Fruit fly (Drosophila melanogaster): ENCODE data around the gene Atxn7.

Gene Atxn7

DNA sequence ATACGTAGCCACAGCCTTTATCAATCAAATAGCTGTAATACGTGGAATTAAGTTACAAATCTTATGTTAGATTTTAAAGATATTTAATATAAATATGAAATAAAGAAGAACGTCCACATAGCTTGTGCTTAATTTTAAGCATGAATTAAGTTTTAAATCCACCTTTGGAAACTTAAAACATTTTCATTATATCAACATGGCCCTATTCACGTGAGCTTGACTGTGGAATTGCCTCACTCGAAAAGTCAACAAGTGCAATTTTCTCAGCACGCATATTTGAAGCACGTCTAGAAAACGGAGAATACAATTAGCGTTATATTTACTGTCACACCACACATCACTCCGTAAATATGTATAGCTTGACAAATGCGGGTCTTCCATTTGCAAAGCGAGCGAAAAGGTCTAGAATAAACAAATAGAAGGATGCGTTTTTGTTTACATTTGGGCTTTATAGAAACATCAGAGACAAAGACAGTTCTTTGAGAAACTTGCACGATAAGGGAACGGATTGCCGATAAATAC is 12.0 kb upstream of the Atxn7 start (continued):
- TF ChIP-seq sc (optimal IDR thresholded peaks at IDR 0.05) (no peak), sc (GFP tag; optimal IDR thresholded peaks at IDR 0.05) (peak; percentile 79), CG11695 (GFP tag; IDR thresholded peaks at IDR 0.05) (peak; percentile 95), Dfd (GFP tag; optimal IDR thresholded peaks at IDR 0.05) (no peak), cad (GFP tag; optimal IDR thresholded peaks at IDR 0.05) (no peak), Optix (GFP tag; IDR thresholded peaks at IDR 0.05) (peak; percentile 48; the same call in 1 of the 3 replicates), dan (GFP tag; IDR thresholded peaks at IDR 0.05) (no peak), en (GFP tag; optimal IDR thresholded peaks at IDR 0.05) (peak; percentile 10), CG2120 (GFP tag; optimal IDR thresholded peaks at IDR 0.05) (peak; percentile 58), pnt (GFP tag; optimal IDR thresholded peaks at IDR 0.05) (peak; percentile 56), so (GFP tag; IDR thresholded peaks at IDR 0.05) (peak; percentile 86), C15 (GFP tag; IDR thresholded peaks at IDR 0.05) (peak; percentile 82; the same call in 2 of the 3 replicates), Kr (GFP tag; optimal IDR thresholded peaks at IDR 0.05) (peak; percentile 43), lilli (GFP tag; optimal IDR thresholded peaks at IDR 0.05) (peak; percentile 81), CG13424 (tag; optimal IDR thresholded peaks at IDR 0.05) (peak; percentile 94), danr (GFP tag; IDR thresholded peaks at IDR 0.05) (peak; percentile 49), Fer1 (GFP tag; optimal IDR thresholded peaks at IDR 0.05) (peak; percentile 92), CG5245 (GFP tag; optimal IDR thresholded peaks at IDR 0.05) (peak; percentile 70), Hsf (GFP tag; optimal IDR thresholded peaks at IDR 0.05) (peak; percentile 60), BEAF-32 (GFP tag; optimal IDR thresholded peaks at IDR 0.05) (no peak), Mes4 (GFP tag; optimal IDR thresholded peaks at IDR 0.05) (peak; percentile 54), Side (GFP tag; optimal IDR thresholded peaks at IDR 0.05) (no peak), gce (GFP tag; IDR thresholded peaks at IDR 0.05) (peak; percentile 55; the same call in 1 of the 3 replicates), kni (GFP tag; optimal IDR thresholded peaks at IDR 0.05) (peak; percentile 41), Bgb (GFP tag; IDR thresholded peaks at IDR 0.05; ENCODE audit: partially characterized antibody) (no peak), CG34224 (GFP tag; IDR thresholded peaks at IDR 0.05; ENCODE audit: partially characterized antibody) (no peak), CG34422 (GFP tag; IDR thresholded peaks at IDR 0.05) (peak; percentile 87; the same call in 2 of the 3 replicates), Oli (tag; optimal IDR thresholded peaks at IDR 0.05) (peak; percentile 91), CG7372 (GFP tag; IDR thresholded peaks at IDR 0.05) (peak; percentile 80), odd (GFP tag; optimal IDR thresholded peaks at IDR 0.05) (peak; percentile 84), CG31365 (tag; optimal IDR thresholded peaks at IDR 0.05) (peak; percentile 43), CG3995 (GFP tag; optimal IDR thresholded peaks at IDR 0.05) (peak; percentile 47), Camta (GFP tag; optimal IDR thresholded peaks at IDR 0.05) (peak; percentile 72), Spps (tag; optimal IDR thresholded peaks at IDR 0.05) (peak; percentile 83), esg (GFP tag; conservative IDR thresholded peaks at IDR 0.05) (peak; percentile 77), CG1603 (tag; optimal IDR thresholded peaks at IDR 0.05) (peak; percentile 70), Dek (tag; optimal IDR thresholded peaks at IDR 0.05) (peak; percentile 86), CG43689 (GFP tag; IDR thresholded peaks at IDR 0.05) (no peak), gt (GFP tag; IDR thresholded peaks at IDR 0.05) (no peak; the same call in 1 of the 2 replicates), CG13296 (GFP tag; optimal IDR thresholded peaks at IDR 0.05) (peak; percentile 92), HLH3B (GFP tag; IDR thresholded peaks at IDR 0.05) (peak; percentile 84), pum (GFP tag; optimal IDR thresholded peaks at IDR 0.05) (peak; percentile 58), pzg (GFP tag; optimal IDR thresholded peaks at IDR 0.05) (no peak), usp (GFP tag; optimal IDR thresholded peaks at IDR 0.05) (no peak), CG10431 (GFP tag; optimal IDR thresholded peaks at IDR 0.05) (peak; percentile 79), CrebB (tag; optimal IDR thresholded peaks at IDR 0.05) (peak; percentile 63), Pdp1 (GFP tag; optimal IDR thresholded peaks at IDR 0.05) (peak; percentile 71 to 72), CG10366 (GFP tag; IDR thresholded peaks at IDR 0.05) (peak; percentile 83), CG12236 (GFP tag; optimal IDR thresholded peaks at IDR 0.05) (no peak), stc (GFP tag; IDR thresholded peaks at IDR 0.05) (peak; percentile 87), CG1024 (GFP tag; IDR thresholded peaks at IDR 0.05) (peak; percentile 72), tgo (GFP tag; IDR thresholded peaks at IDR 0.05) (peak; percentile 82)

Measured in whole organism, embryonic.